Worm (Caenorhabditis elegans) whole organism, L2 larva: ENCODE measurements around the gene mex-1.

Experiments
- aly-2 ChIP-seq: fragments of 150-350 bp; optimal IDR thresholded peaks from 2 replicates; lab custom pipeline; 2014; ENCODE audit warnings: missing biosample characterization, missing genetic modification characterization
- ceh-16 ChIP-seq: fragments of 150-350 bp; optimal IDR thresholded peaks from 2 replicates; lab custom pipeline; 2014; ENCODE audit warnings: missing biosample characterization, missing genetic modification characterization
- fos-1 ChIP-seq: fragments of 150-350 bp; optimal IDR thresholded peaks from 2 replicates; lab custom pipeline; 2014; ENCODE audit warnings: missing biosample characterization, missing genetic modification characterization
- gmeb-1 ChIP-seq: fragments of 150-350 bp; optimal IDR thresholded peaks from 2 replicates; lab custom pipeline; 2014; ENCODE audit warnings: missing biosample characterization, missing genetic modification characterization
- lin-11 ChIP-seq: fragments of 150-350 bp; sonication (generic microtip); optimal IDR thresholded peaks from 2 replicates; lab custom pipeline; 2014; ENCODE audit warnings: missing biosample characterization, missing genetic modification characterization, inconsistent platforms, mixed read lengths
- lin-13 ChIP-seq: fragments of 150-350 bp; optimal IDR thresholded peaks from 2 replicates; lab custom pipeline; 2014; ENCODE audit warnings: missing biosample characterization, missing genetic modification reagents, missing genetic modification characterization
- mab-5 ChIP-seq: fragments of 150-350 bp; optimal IDR thresholded peaks from 2 replicates; lab custom pipeline; 2014; ENCODE audit warnings: missing biosample characterization, missing genetic modification characterization
- nhr-12 ChIP-seq: fragments of 150-350 bp; optimal IDR thresholded peaks from 2 replicates; lab custom pipeline; 2014; ENCODE audit warnings: missing biosample characterization, missing genetic modification characterization
- sem-4 ChIP-seq: fragments of 150-350 bp; optimal IDR thresholded peaks from 2 replicates; lab custom pipeline; 2014; ENCODE audit warnings: missing biosample characterization, missing genetic modification reagents, missing genetic modification characterization
- sma-9 ChIP-seq, 2 experiments: fragments of 150-350 bp in 1 of 2; sonication (generic microtip) in 1 of 2; optimal IDR thresholded peaks; 2 replicates each; lab custom pipeline; 2014 to 2016; ENCODE audit warnings: missing genetic modification characterization in 2 of 2, mild to moderate bottlenecking in 1 of 2, missing biosample characterization in 1 of 2, missing compliant biosample characterization in 1 of 2, missing genetic modification reagents in 1 of 2, moderate library complexity in 1 of 2
- unc-62 ChIP-seq: fragments of 150-350 bp; optimal IDR thresholded peaks from 2 replicates; lab custom pipeline; 2014; ENCODE audit warnings: missing biosample characterization, missing genetic modification reagents, missing genetic modification characterization

ce11 chrII:11977363-11977762 lies 8.9 kb downstream of the mex-1 start, which contains the start of gene Y17G7B.21:
- TF ChIP-seq fos-1 (no peak), ceh-16 (tag; lab: Kevin White, UChicago) (no peak), lin-13 (GFP tag; lab: Kevin White, UChicago) (no peak), nhr-12 (tag; lab: Kevin White, UChicago) (no peak), sem-4 (no peak), unc-62 (GFP tag; lab: Kevin White, UChicago) (no peak), lin-11 (tag; lab: Kevin White, UChicago) (no peak), gmeb-1 (tag; lab: Kevin White, UChicago) (no peak), sma-9 (GFP tag; optimal IDR thresholded peaks at IDR 0.05; lab: Kevin White, UChicago) (no peak), sma-9 (tag; optimal IDR thresholded peaks at IDR 0.05; lab: Kevin White, UChicago) (no peak), aly-2 (no peak), mab-5 (tag; lab: Kevin White, UChicago) (no peak)
